Fruit fly (Drosophila melanogaster) whole organism, embryonic: ENCODE results near the gene CG10801.

Experiments used
- Bgb ChIP-seq: fragments of 200-800 bp; sonication (Bioruptor generic); IDR thresholded peaks from 2 replicates; pipeline ENCODE4 v1.3.6; 2022; ENCODE audit warnings: missing biosample characterization, missing genetic modification characterization; ENCODE audit not compliant: partially characterized antibody
- BtbVII ChIP-seq: fragments of 200-800 bp; sonication (Bioruptor generic); optimal IDR thresholded peaks from 3 replicates; lab custom pipeline; 2017; ENCODE audit warnings: missing biosample characterization, mild to moderate bottlenecking, missing genetic modification characterization
- C15 ChIP-seq: fragments of 200-800 bp; sonication (Bioruptor generic); IDR thresholded peaks from 3 replicates; pipeline ENCODE4 v1.3.6; 2022; ENCODE audit warnings: missing biosample characterization, missing genetic modification characterization
- CG10431 ChIP-seq: fragments of 200-800 bp; sonication (Bioruptor generic); optimal IDR thresholded peaks from 3 replicates; lab custom pipeline; 2018; ENCODE audit warnings: missing biosample characterization, mild to moderate bottlenecking, missing genetic modification characterization
- CG13424 ChIP-seq: fragments of 200-800 bp; sonication (Bioruptor generic); optimal IDR thresholded peaks from 2 replicates; lab custom pipeline; 2019; ENCODE audit warnings: missing biosample characterization, mild to moderate bottlenecking, missing genetic modification characterization, moderate library complexity
- CG15479 ChIP-seq: fragments of 200-800 bp; sonication (Bioruptor generic); optimal IDR thresholded peaks from 3 replicates; lab custom pipeline; 2019; ENCODE audit warnings: missing biosample characterization, mild to moderate bottlenecking, missing genetic modification characterization, moderate library complexity
- CG15601 ChIP-seq: fragments of 200-800 bp; sonication (Bioruptor generic); optimal IDR thresholded peaks from 3 replicates; lab custom pipeline; 2019; ENCODE audit warnings: missing biosample characterization, mild to moderate bottlenecking, missing genetic modification characterization, moderate library complexity
- CG1647 ChIP-seq: fragments of 200-800 bp; sonication (Bioruptor generic); optimal IDR thresholded peaks from 3 replicates; lab custom pipeline; 2016; ENCODE audit warnings: missing biosample characterization, missing genetic modification characterization
- CG16779 ChIP-seq: fragments of 200-800 bp; sonication (Bioruptor generic); IDR thresholded peaks from 2 replicates; pipeline ENCODE4 v1.3.6; 2022; ENCODE audit warnings: missing biosample characterization, missing genetic modification characterization
- CG17359 ChIP-seq: fragments of 200-800 bp; sonication (Bioruptor generic); optimal IDR thresholded peaks from 3 replicates; lab custom pipeline; 2018; ENCODE audit warnings: missing biosample characterization, mild to moderate bottlenecking, missing genetic modification characterization, moderate library complexity
- CG18619 ChIP-seq: fragments of 200-800 bp; sonication (Bioruptor generic); optimal IDR thresholded peaks from 3 replicates; lab custom pipeline; 2017; ENCODE audit warnings: missing biosample characterization, mild to moderate bottlenecking, missing genetic modification characterization
- CG2202 ChIP-seq: fragments of 200-800 bp; sonication (Bioruptor generic); optimal IDR thresholded peaks from 2 replicates; lab custom pipeline; 2018; ENCODE audit warnings: missing biosample characterization, mild to moderate bottlenecking, missing genetic modification characterization
- CG2678 ChIP-seq: fragments of 200-800 bp; sonication (Bioruptor generic); optimal IDR thresholded peaks from 3 replicates; lab custom pipeline; 2019; ENCODE audit warnings: missing biosample characterization, mild to moderate bottlenecking, missing genetic modification characterization, moderate library complexity
- CG30403 ChIP-seq: fragments of 200-800 bp; sonication (Bioruptor generic); optimal IDR thresholded peaks from 3 replicates; lab custom pipeline; 2016; ENCODE audit warnings: missing biosample characterization, missing genetic modification characterization
- CG3726 ChIP-seq: fragments of 200-800 bp; sonication (Bioruptor generic); IDR thresholded peaks from 3 replicates; pipeline ENCODE4, ENCODE4 v1.3.6; 2022; ENCODE audit warnings: missing biosample characterization, missing genetic modification characterization
- CG3995 ChIP-seq: fragments of 200-800 bp; sonication (Bioruptor generic); optimal IDR thresholded peaks from 3 replicates; lab custom pipeline; 2016; ENCODE audit warnings: missing biosample characterization, missing genetic modification characterization
- CG4404 ChIP-seq: fragments of 200-800 bp; sonication (Bioruptor generic); IDR thresholded peaks from 2 replicates; pipeline ENCODE4 v1.3.6; 2022; ENCODE audit warnings: missing biosample characterization, missing genetic modification characterization
- CG4730 ChIP-seq: fragments of 200-800 bp; sonication (Bioruptor generic); IDR thresholded peaks from 2 replicates; pipeline ENCODE4 v1.3.6; 2022; ENCODE audit warnings: missing biosample characterization, missing genetic modification characterization
- CG5245 ChIP-seq: fragments of 200-800 bp; sonication (Bioruptor generic); optimal IDR thresholded peaks from 3 replicates; lab custom pipeline; 2016; ENCODE audit warnings: missing biosample characterization, missing genetic modification characterization
- CG6175 ChIP-seq: fragments of 200-800 bp; sonication (Bioruptor generic); IDR thresholded peaks from 3 replicates; pipeline ENCODE4 v1.3.6; 2022; ENCODE audit warnings: missing biosample characterization, missing genetic modification characterization
- CG6854 ChIP-seq: fragments of 200-800 bp; sonication (Bioruptor generic); optimal IDR thresholded peaks from 3 replicates; lab custom pipeline; 2017; ENCODE audit warnings: missing biosample characterization, mild to moderate bottlenecking, missing genetic modification characterization
- CG8924 ChIP-seq: fragments of 200-800 bp; optimal IDR thresholded peaks from 3 replicates; lab custom pipeline; 2019; ENCODE audit warnings: missing biosample characterization, mild to moderate bottlenecking, missing genetic modification characterization, moderate library complexity
- CrebB ChIP-seq: fragments of 200-800 bp; sonication (Bioruptor generic); optimal IDR thresholded peaks from 3 replicates; lab custom pipeline; 2018; ENCODE audit warnings: missing biosample characterization, mild to moderate bottlenecking, missing genetic modification characterization
- Dip3 ChIP-seq: fragments of 200-800 bp; sonication (Bioruptor generic); optimal IDR thresholded peaks from 3 replicates; lab custom pipeline; 2016; ENCODE audit warnings: missing biosample characterization, missing genetic modification characterization
- H2.0 ChIP-seq: fragments of 200-800 bp; sonication (Bioruptor generic); IDR thresholded peaks from 2 replicates; pipeline ENCODE4 v1.3.6; 2022; ENCODE audit warnings: missing biosample characterization, missing genetic modification characterization
- HLH4C ChIP-seq: fragments of 200-800 bp; sonication (Bioruptor generic); IDR thresholded peaks from 3 replicates; pipeline ENCODE4 v1.3.6; 2022; ENCODE audit warnings: missing biosample characterization, missing genetic modification characterization; ENCODE audit not compliant: partially characterized antibody
- Hr51 ChIP-seq, 2 experiments: fragments of 200-800 bp; sonication (Bioruptor generic); optimal IDR thresholded peaks; 2 replicates in 1 of 2; 3 replicates in 1 of 2; lab custom pipeline; 2016 to 2018; ENCODE audit warnings: missing biosample characterization in 2 of 2, missing genetic modification characterization in 2 of 2, mild to moderate bottlenecking in 1 of 2, moderate library complexity in 1 of 2
- NC2α ChIP-seq: fragments of 200-800 bp; sonication (Bioruptor generic); optimal IDR thresholded peaks from 2 replicates; lab custom pipeline; 2016; ENCODE audit warnings: missing biosample characterization, missing genetic modification characterization
- NFAT ChIP-seq: fragments of 200-800 bp; sonication (Bioruptor generic); IDR thresholded peaks from 2 replicates; pipeline ENCODE4 v1.3.6; 2022; ENCODE audit warnings: missing biosample characterization, missing genetic modification characterization
- Nf-YA ChIP-seq: fragments of 200-800 bp; sonication (Bioruptor generic); IDR thresholded peaks from 2 replicates; pipeline ENCODE4 v1.3.6; 2022; ENCODE audit warnings: missing biosample characterization, missing genetic modification characterization
- Optix ChIP-seq: fragments of 200-800 bp; sonication (Bioruptor generic); IDR thresholded peaks from 3 replicates; pipeline ENCODE4 v1.3.6; 2022; ENCODE audit warnings: missing biosample characterization, missing genetic modification characterization
- ara ChIP-seq: fragments of 200-800 bp; sonication (Bioruptor generic); IDR thresholded peaks from 2 replicates; pipeline ENCODE4 v1.3.6; 2022; ENCODE audit warnings: missing biosample characterization, missing genetic modification characterization
- ato ChIP-seq: fragments of 200-800 bp; sonication (Bioruptor generic); IDR thresholded peaks from 2 replicates; pipeline ENCODE4 v1.3.6; 2022; ENCODE audit warnings: missing biosample characterization, missing genetic modification characterization; ENCODE audit not compliant: partially characterized antibody
- bigmax ChIP-seq: fragments of 200-800 bp; sonication (Bioruptor generic); optimal IDR thresholded peaks from 2 replicates; lab custom pipeline; 2018; ENCODE audit warnings: missing biosample characterization, mild to moderate bottlenecking, missing genetic modification characterization
- chinmo ChIP-seq: fragments of 200-800 bp; sonication (Bioruptor generic); IDR thresholded peaks from 4 replicates; pipeline ENCODE4 v1.3.6; 2022; ENCODE audit warnings: missing biosample characterization, missing genetic modification characterization; ENCODE audit not compliant: partially characterized antibody
- corto ChIP-seq: fragments of 200-800 bp; sonication (Bioruptor generic); optimal IDR thresholded peaks from 2 replicates; lab custom pipeline; 2016; ENCODE audit warnings: missing biosample characterization, mild to moderate bottlenecking, missing genetic modification characterization, moderate library complexity
- crc ChIP-seq: fragments of 200-800 bp; sonication (Bioruptor generic); optimal IDR thresholded peaks from 2 replicates; lab custom pipeline; 2016; ENCODE audit warnings: missing biosample characterization, missing genetic modification characterization
- danr ChIP-seq: fragments of 200-800 bp; sonication (Bioruptor generic); IDR thresholded peaks from 2 replicates; pipeline ENCODE4 v1.3.6; 2022; ENCODE audit warnings: missing biosample characterization, missing genetic modification characterization
- dmrt11E ChIP-seq: fragments of 200-800 bp; sonication (Bioruptor generic); optimal IDR thresholded peaks from 3 replicates; lab custom pipeline; 2018; ENCODE audit warnings: missing biosample characterization, mild to moderate bottlenecking, missing genetic modification characterization, moderate library complexity
- esg ChIP-seq: fragments of 200-800 bp; sonication (Bioruptor generic); conservative IDR thresholded peaks from 2 replicates; pipeline ENCODE4 v1.3.6; 2022; ENCODE audit warnings: missing biosample characterization, missing genetic modification characterization
- gro ChIP-seq: fragments of 200-800 bp; sonication (Bioruptor generic); optimal IDR thresholded peaks from 2 replicates; lab custom pipeline; 2016; ENCODE audit warnings: missing biosample characterization, missing genetic modification characterization
- hkb ChIP-seq, 2 experiments: fragments of 200-800 bp in 1 of 2; fragments of >200 bp in 1 of 2; sonication (Bioruptor generic) in 1 of 2; IDR thresholded peaks in 1 of 2; optimal IDR thresholded peaks in 1 of 2; 2 replicates each; pipeline versions ENCODE4 v1.3.6 to Lab custom; 2017 to 2022; ENCODE audit warnings: missing biosample characterization in 1 of 2, missing genetic modification characterization in 1 of 2
- knrl ChIP-seq: fragments of 200-800 bp; sonication (Bioruptor generic); IDR thresholded peaks from 3 replicates; pipeline ENCODE4 v1.3.6; 2022; ENCODE audit warnings: missing biosample characterization, missing genetic modification characterization; ENCODE audit not compliant: partially characterized antibody
- lab ChIP-seq: fragments of 200-800 bp; sonication (Bioruptor generic); optimal IDR thresholded peaks from 3 replicates; lab custom pipeline; 2017; ENCODE audit warnings: missing biosample characterization, missing genetic modification characterization, mild to moderate bottlenecking, moderate library complexity, missing genetic modification reagents
- nom ChIP-seq: fragments of 200-800 bp; sonication (Bioruptor generic); optimal IDR thresholded peaks from 2 replicates; lab custom pipeline; 2017; ENCODE audit warnings: missing biosample characterization, missing genetic modification characterization, mild to moderate bottlenecking, moderate library complexity, missing genetic modification reagents
- pita ChIP-seq: fragments of 200-800 bp; sonication (Bioruptor generic); optimal IDR thresholded peaks from 2 replicates; lab custom pipeline; 2017; ENCODE audit warnings: missing biosample characterization, mild to moderate bottlenecking, missing genetic modification characterization
- repo ChIP-seq: fragments of 200-800 bp; sonication (Bioruptor generic); optimal IDR thresholded peaks from 2 replicates; lab custom pipeline; 2016; ENCODE audit warnings: missing biosample characterization, missing genetic modification characterization
- row ChIP-seq: fragments of 200-800 bp; sonication (Bioruptor generic); IDR thresholded peaks from 3 replicates; pipeline ENCODE4 v1.3.6; 2022; ENCODE audit warnings: missing biosample characterization, missing genetic modification characterization
- sens ChIP-seq: fragments of 200-800 bp; sonication (Bioruptor generic); peaks from one replicate; lab custom pipeline; 2016; ENCODE audit warnings: missing biosample characterization, missing genetic modification characterization
- sens-2 ChIP-seq: fragments of 200-800 bp; sonication (Bioruptor generic); IDR thresholded peaks from 2 replicates; pipeline ENCODE4 v1.3.6; 2022; ENCODE audit warnings: missing biosample characterization, missing genetic modification characterization
- seq ChIP-seq: fragments of 200-800 bp; sonication (Bioruptor generic); IDR thresholded peaks from 2 replicates; pipeline ENCODE4 v1.3.6; 2022; ENCODE audit warnings: missing biosample characterization, missing genetic modification characterization

Gene CG10801

dm6 chrX:3437493-3437892 is 22.9 kb upstream of the CG10801 start (continued):
- TF ChIP-seq seq, result no peak
- peak; percentile 43 for TF ChIP-seq CG17359 (tag; lab: Kevin White, UChicago)
- TF ChIP-seq CrebB (tag; lab: Kevin White, UChicago), result no peak
- TF ChIP-seq HLH4C (GFP tag; lab: Robert Waterston, UW), result no peak
- no peak for TF ChIP-seq CG15601 (tag; lab: Kevin White, UChicago)
- TF ChIP-seq chinmo, result no peak
- TF ChIP-seq CG3726 (GFP tag; lab: Robert Waterston, UW), result no peak
- TF ChIP-seq CG6175 (GFP tag; lab: Robert Waterston, UW), result no peak
- no peak for TF ChIP-seq sens-2 (GFP tag; lab: Robert Waterston, UW)
- no peak for TF ChIP-seq NFAT
- peak; percentile 36 for TF ChIP-seq BtbVII (GFP tag; lab: Kevin White, UChicago)
- no peak for TF ChIP-seq CG1647 (GFP tag; lab: Kevin White, UChicago)
- TF ChIP-seq CG8924 (tag; lab: Kevin White, UChicago), result no peak
- no peak for TF ChIP-seq H2.0
- TF ChIP-seq crc, result no peak
- TF ChIP-seq hkb (optimal IDR thresholded peaks at IDR 0.05; lab: Kevin White, UChicago), result no peak
- peak; percentile 58; the same call in 1 of the 2 replicates for TF ChIP-seq hkb (GFP tag; IDR thresholded peaks at IDR 0.05; lab: Robert Waterston, UW)
- TF ChIP-seq dmrt11E, result no peak
- TF ChIP-seq CG3995 (GFP tag; lab: Kevin White, UChicago), result no peak
- no peak for TF ChIP-seq danr (GFP tag; lab: Robert Waterston, UW)
- TF ChIP-seq ato (GFP tag; lab: Robert Waterston, UW), result no peak
- no peak for TF ChIP-seq C15
- no peak for TF ChIP-seq repo (GFP tag; lab: Kevin White, UChicago)
- no peak for TF ChIP-seq bigmax (GFP tag; lab: Kevin White, UChicago)
- no peak for TF ChIP-seq CG10431 (GFP tag; lab: Kevin White, UChicago)
- no peak for TF ChIP-seq sens (GFP tag; lab: Kevin White, UChicago)
- TF ChIP-seq corto (GFP tag; lab: Kevin White, UChicago), result peak; percentile 30
- no peak for TF ChIP-seq CG6854 (GFP tag; lab: Kevin White, UChicago)
- no peak for TF ChIP-seq CG15479 (GFP tag; lab: Kevin White, UChicago)
- no peak for TF ChIP-seq NC2α (GFP tag; lab: Kevin White, UChicago)
- TF ChIP-seq row (GFP tag; lab: Robert Waterston, UW), result peak; percentile 55
- TF ChIP-seq CG2678 (tag; lab: Kevin White, UChicago), result peak; percentile 41
- TF ChIP-seq nom (GFP tag; lab: Kevin White, UChicago), result no peak
- no peak for TF ChIP-seq CG16779 (GFP tag; lab: Robert Waterston, UW)
- TF ChIP-seq CG13424 (tag; lab: Kevin White, UChicago), result peak; percentile 14
- TF ChIP-seq Optix, result no peak
- TF ChIP-seq knrl, result no peak
- TF ChIP-seq Dip3 (GFP tag; lab: Kevin White, UChicago), result no peak
- no peak for TF ChIP-seq CG4404 (GFP tag; lab: Robert Waterston, UW)
- TF ChIP-seq CG18619 (GFP tag; lab: Kevin White, UChicago), result no peak
- TF ChIP-seq lab (GFP tag; lab: Kevin White, UChicago), result peak; percentile 14
- TF ChIP-seq CG2202, result no peak
- no peak for TF ChIP-seq CG4730 (GFP tag; lab: Robert Waterston, UW)
- no peak for TF ChIP-seq ara (GFP tag; lab: Robert Waterston, UW)
- TF ChIP-seq pita, result no peak
- no peak for TF ChIP-seq esg (GFP tag; lab: Robert Waterston, UW)
- TF ChIP-seq CG5245, result no peak
- no peak for TF ChIP-seq CG30403 (GFP tag; lab: Kevin White, UChicago)
- no peak for TF ChIP-seq Bgb (GFP tag; lab: Robert Waterston, UW)
- TF ChIP-seq Nf-YA (GFP tag; lab: Robert Waterston, UW), result no peak
- TF ChIP-seq gro (GFP tag; lab: Kevin White, UChicago), result no peak
- peak in 1 of 2 experiments; percentile 43 for TF ChIP-seq Hr51 (GFP tag; optimal IDR thresholded peaks at IDR 0.05; lab: Kevin White, UChicago)
